Fruit fly (Drosophila melanogaster): Measurements from ENCODE around the gene CG7264.

DNA sequence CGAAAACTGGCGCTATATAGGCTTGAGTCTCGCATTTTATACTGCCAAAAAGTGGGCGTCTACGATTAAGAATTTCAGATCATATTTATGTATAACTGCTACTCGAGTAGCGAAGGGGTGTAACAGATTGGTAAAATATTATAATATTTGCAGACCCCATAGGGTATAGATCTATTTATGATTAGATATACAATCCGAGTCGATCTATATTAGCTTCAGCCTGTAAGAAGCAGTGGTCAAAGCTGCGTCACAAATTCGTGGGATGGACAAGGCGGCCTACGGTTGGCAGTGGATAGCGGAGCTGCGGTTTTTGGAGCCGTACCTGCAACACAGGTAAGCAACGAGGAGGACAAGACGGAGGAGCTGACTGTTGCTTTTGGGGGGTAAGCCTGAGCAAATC, 14.2 kb upstream of the CG7264 start, which contains the start of gene Cubn2:
- TF ChIP-seq OdsH (GFP tag; optimal IDR thresholded peaks at IDR 0.05) = no peak
- TF ChIP-seq svp (GFP tag) = no peak
- no peak for TF ChIP-seq CG8632 (GFP tag; optimal IDR thresholded peaks at IDR 0.05)
- TF ChIP-seq fd59A (GFP tag; optimal IDR thresholded peaks at IDR 0.05) = no peak
- TF ChIP-seq Hr39 (GFP tag; optimal IDR thresholded peaks at IDR 0.05) = no peak
- no peak for TF ChIP-seq Lpt (GFP tag; optimal IDR thresholded peaks at IDR 0.05)
- TF ChIP-seq Eip75B (GFP tag; optimal IDR thresholded peaks at IDR 0.05) = no peak
- TF ChIP-seq dac (GFP tag; optimal IDR thresholded peaks at IDR 0.05) = no peak
- TF ChIP-seq Sox15 (GFP tag; optimal IDR thresholded peaks at IDR 0.05) = no peak
- no peak for TF ChIP-seq net (GFP tag; optimal IDR thresholded peaks at IDR 0.05)
- TF ChIP-seq CG1621 (tag; optimal IDR thresholded peaks at IDR 0.05) = no peak
- no peak for TF ChIP-seq CG8119 (GFP tag; IDR thresholded peaks at IDR 0.05)
- TF ChIP-seq Sox14 (GFP tag; optimal IDR thresholded peaks at IDR 0.05) = no peak

Measured in whole organism, prepupa.